Worm (Caenorhabditis elegans) whole organism, L1 larva: ENCODE data around the gene gck-4.

Experiments used
- C04F5.9 ChIP-seq: sonication (generic microtip); optimal IDR thresholded peaks from 2 replicates; lab custom pipeline; 2016; ENCODE audit warnings: missing genetic modification characterization, missing compliant biosample characterization
- Y116A8C.19 ChIP-seq: sonication (generic microtip); optimal IDR thresholded peaks from 2 replicates; lab custom pipeline; 2016; ENCODE audit warnings: missing compliant biosample characterization, missing genetic modification characterization, borderline replicate concordance
- aha-1 ChIP-seq: fragments of 150-350 bp; optimal IDR thresholded peaks from 2 replicates; lab custom pipeline; 2014; ENCODE audit warnings: missing biosample characterization, missing genetic modification characterization
- alr-1 ChIP-seq: fragments of 200-800 bp; sonication (Bioruptor generic); optimal IDR thresholded peaks from 2 replicates; lab custom pipeline; 2018; ENCODE audit warnings: borderline replicate concordance, mild to moderate bottlenecking, missing genetic modification characterization, missing compliant biosample characterization
- aly-2 ChIP-seq: fragments of 150-350 bp; optimal IDR thresholded peaks from 2 replicates; lab custom pipeline; 2014; ENCODE audit warnings: missing biosample characterization, missing genetic modification characterization
- ama-1 ChIP-seq: fragments of 150-350 bp; optimal IDR thresholded peaks from 2 replicates; lab custom pipeline; 2014
- blmp-1 ChIP-seq: fragments of 150-350 bp; optimal IDR thresholded peaks from 2 replicates; lab custom pipeline; 2014; ENCODE audit warnings: missing biosample characterization, missing genetic modification characterization
- ceh-8 ChIP-seq: fragments of 200-800 bp; sonication (Bioruptor generic); optimal IDR thresholded peaks from 2 replicates; lab custom pipeline; 2018; ENCODE audit warnings: mild to moderate bottlenecking, missing genetic modification characterization, moderate library complexity, missing compliant biosample characterization
- ceh-88 ChIP-seq: fragments of 200-800 bp; sonication (Bioruptor generic); IDR thresholded peaks from 2 replicates; pipeline ENCODE4 v1.3.6; 2022; ENCODE audit warnings: missing genetic modification characterization, missing compliant biosample characterization
- dpl-1 ChIP-seq, 3 experiments: fragments of 150-350 bp in 2 of 3; sonication (generic microtip) in 1 of 3; optimal IDR thresholded peaks; 2 replicates each; lab custom pipeline; 2014 to 2017; ENCODE audit warnings: missing biosample characterization in 3 of 3, missing genetic modification characterization in 3 of 3, missing genetic modification reagents in 3 of 3
- efl-1 ChIP-seq, 4 experiments: fragments of 150-350 bp; optimal IDR thresholded peaks in 3 of 4; peaks in 1 of 4; 1 replicate in 1 of 4; 2 replicates in 3 of 4; lab custom pipeline; 2014; ENCODE audit warnings: missing biosample characterization in 2 of 4, missing genetic modification characterization in 2 of 4, missing genetic modification reagents in 2 of 4
- egl-13 ChIP-seq: sonication (generic microtip); optimal IDR thresholded peaks from 2 replicates; lab custom pipeline; 2016; ENCODE audit warnings: missing genotype, missing genetic modification reagents, missing genetic modification characterization, missing compliant biosample characterization
- egl-27 ChIP-seq, 2 experiments: fragments of 150-350 bp in 1 of 2; sonication (generic microtip); optimal IDR thresholded peaks; 3 replicates each; lab custom pipeline; 2017 to 2018; ENCODE audit warnings: missing biosample characterization in 2 of 2, missing genetic modification characterization in 2 of 2, missing genetic modification reagents in 2 of 2
- ets-5 ChIP-seq: fragments of 200-800 bp; sonication (Bioruptor generic); IDR thresholded peaks from 2 replicates; pipeline ENCODE4 v1.3.6; 2022; ENCODE audit warnings: missing genetic modification characterization, missing compliant biosample characterization
- fkh-10 ChIP-seq: sonication (generic microtip); optimal IDR thresholded peaks from 2 replicates; lab custom pipeline; 2017; ENCODE audit warnings: missing biosample characterization, missing genetic modification reagents, missing genetic modification characterization
- fkh-4 ChIP-seq: sonication (generic microtip); optimal IDR thresholded peaks from 2 replicates; lab custom pipeline; 2016; ENCODE audit warnings: missing compliant biosample characterization, missing genetic modification characterization, borderline replicate concordance
- fos-1 ChIP-seq: fragments of 150-350 bp; optimal IDR thresholded peaks from 2 replicates; lab custom pipeline; 2014; ENCODE audit warnings: missing biosample characterization, missing genetic modification characterization
- grh-1 ChIP-seq: fragments of 200-800 bp; sonication (Bioruptor generic); IDR thresholded peaks from 2 replicates; pipeline ENCODE4 v1.3.6; 2022; ENCODE audit warnings: missing genetic modification reagents, missing genetic modification characterization, missing compliant biosample characterization
- hpl-2 ChIP-seq: fragments of 150-350 bp; optimal IDR thresholded peaks from 2 replicates; lab custom pipeline; 2014; ENCODE audit warnings: missing biosample characterization, missing genetic modification reagents, missing genetic modification characterization
- irx-1 ChIP-seq: sonication (generic microtip); optimal IDR thresholded peaks from 2 replicates; lab custom pipeline; 2016; ENCODE audit warnings: missing genetic modification characterization, missing compliant biosample characterization
- isw-1 ChIP-seq: fragments of 200-800 bp; sonication (Bioruptor generic); IDR thresholded peaks from 2 replicates; pipeline ENCODE4 v1.3.6; 2022; ENCODE audit warnings: missing genetic modification characterization, missing compliant biosample characterization
- jun-1 ChIP-seq: fragments of 150-350 bp; optimal IDR thresholded peaks from 2 replicates; lab custom pipeline; 2014; ENCODE audit warnings: missing biosample characterization, missing genetic modification reagents, missing genetic modification characterization
- lin-15B ChIP-seq: fragments of 150-350 bp; sonication (generic microtip); optimal IDR thresholded peaks from 3 replicates; lab custom pipeline; 2014; ENCODE audit warnings: missing biosample characterization, missing genetic modification characterization
- lin-35 ChIP-seq, 2 experiments: fragments of 150-350 bp; optimal IDR thresholded peaks; 2 replicates each; lab custom pipeline; 2014; ENCODE audit warnings: missing biosample characterization in 2 of 2, missing genetic modification characterization in 2 of 2, missing genetic modification reagents in 2 of 2
- mab-9 ChIP-seq: fragments of 200-800 bp; sonication (Bioruptor generic); IDR thresholded peaks from 2 replicates; pipeline ENCODE4 v1.3.6; 2022; ENCODE audit warnings: missing genetic modification reagents, missing genetic modification characterization, missing compliant biosample characterization
- mef-2 ChIP-seq: fragments of 150-350 bp; optimal IDR thresholded peaks from 2 replicates; lab custom pipeline; 2014; ENCODE audit warnings: missing biosample characterization, missing genetic modification characterization
- mep-1 ChIP-seq: fragments of 150-350 bp; optimal IDR thresholded peaks from 2 replicates; lab custom pipeline; 2014; ENCODE audit warnings: missing biosample characterization, missing genetic modification characterization
- nhr-12 ChIP-seq: sonication (generic microtip); optimal IDR thresholded peaks from 2 replicates; lab custom pipeline; 2017; ENCODE audit warnings: missing biosample characterization, missing genetic modification characterization
- nhr-19 ChIP-seq: fragments of 200-800 bp; sonication (Bioruptor generic); conservative IDR thresholded peaks from 2 replicates; pipeline ENCODE4 v1.3.6; 2022; ENCODE audit warnings: missing genetic modification characterization, missing compliant biosample characterization
- nhr-20 ChIP-seq: sonication (generic microtip); optimal IDR thresholded peaks from 2 replicates; lab custom pipeline; 2016; ENCODE audit warnings: mild to moderate bottlenecking, missing genetic modification characterization, missing compliant biosample characterization
- nhr-237 ChIP-seq: fragments of 150-350 bp; optimal IDR thresholded peaks from 2 replicates; lab custom pipeline; 2014; ENCODE audit warnings: missing biosample characterization, missing genetic modification characterization
- nhr-28 ChIP-seq: fragments of 150-350 bp; optimal IDR thresholded peaks from 2 replicates; lab custom pipeline; 2014; ENCODE audit warnings: missing biosample characterization, missing genetic modification characterization
- nhr-71 ChIP-seq: sonication (generic microtip); optimal IDR thresholded peaks from 2 replicates; lab custom pipeline; 2016; ENCODE audit warnings: mild to moderate bottlenecking, missing genetic modification characterization, moderate library complexity, missing compliant biosample characterization
- nhr-76 ChIP-seq: sonication (generic microtip); optimal IDR thresholded peaks from 2 replicates; lab custom pipeline; 2017; ENCODE audit warnings: missing biosample characterization, missing genetic modification characterization
- nhr-77 ChIP-seq: fragments of 150-350 bp; optimal IDR thresholded peaks from 2 replicates; lab custom pipeline; 2014; ENCODE audit warnings: missing biosample characterization, missing genetic modification characterization
- nhr-84 ChIP-seq: sonication (generic microtip); optimal IDR thresholded peaks from 2 replicates; lab custom pipeline; 2017; ENCODE audit warnings: missing biosample characterization, missing genetic modification characterization
- nhr-85 ChIP-seq: sonication (generic microtip); peaks from one replicate; lab custom pipeline; 2016; ENCODE audit warnings: missing genetic modification characterization, inconsistent platforms, missing compliant biosample characterization
- pag-3 ChIP-seq: sonication (generic microtip); optimal IDR thresholded peaks from 2 replicates; lab custom pipeline; 2017; ENCODE audit warnings: missing genetic modification characterization, mild to moderate bottlenecking, missing compliant biosample characterization, antibody characterized with exemption, borderline replicate concordance; ENCODE audit not compliant: insufficient read depth
- pqm-1 ChIP-seq: sonication (generic microtip); optimal IDR thresholded peaks from 3 replicates; lab custom pipeline; 2017; ENCODE audit warnings: missing biosample characterization, missing genetic modification characterization
- skn-1 ChIP-seq: fragments of 150-350 bp; optimal IDR thresholded peaks from 2 replicates; lab custom pipeline; 2014; ENCODE audit warnings: missing biosample characterization, missing genetic modification characterization
- snpc-4 ChIP-seq: fragments of 150-350 bp; optimal IDR thresholded peaks from 2 replicates; lab custom pipeline; 2014; ENCODE audit warnings: missing biosample characterization, missing genetic modification characterization
- sox-4 ChIP-seq: sonication (generic microtip); optimal IDR thresholded peaks from 2 replicates; lab custom pipeline; 2016; ENCODE audit warnings: missing genetic modification characterization, missing compliant biosample characterization
- sup-37 ChIP-seq: fragments of 200-800 bp; sonication (Bioruptor generic); optimal IDR thresholded peaks from 2 replicates; lab custom pipeline; 2018; ENCODE audit warnings: mild to moderate bottlenecking, missing genetic modification characterization, missing compliant biosample characterization
- swsn-7 ChIP-seq: sonication (generic microtip); optimal IDR thresholded peaks from 2 replicates; lab custom pipeline; 2016; ENCODE audit warnings: missing genetic modification characterization, missing compliant biosample characterization
- tbx-2 ChIP-seq: sonication (generic microtip); optimal IDR thresholded peaks from 2 replicates; lab custom pipeline; 2016; ENCODE audit warnings: missing genetic modification characterization, missing compliant biosample characterization
- tlp-1 ChIP-seq: fragments of 150-350 bp; optimal IDR thresholded peaks from 2 replicates; lab custom pipeline; 2014; ENCODE audit warnings: missing biosample characterization, missing genetic modification characterization
- unc-130 ChIP-seq: fragments of 150-350 bp; optimal IDR thresholded peaks from 2 replicates; lab custom pipeline; 2017; ENCODE audit warnings: missing biosample characterization, missing genetic modification characterization, inconsistent platforms
- unc-62 ChIP-seq: fragments of 150-350 bp; optimal IDR thresholded peaks from 2 replicates; lab custom pipeline; 2014; ENCODE audit warnings: missing biosample characterization, missing genetic modification reagents, missing genetic modification characterization
- unc-86 ChIP-seq: sonication (generic microtip); optimal IDR thresholded peaks from 2 replicates; lab custom pipeline; 2016; ENCODE audit warnings: missing genetic modification characterization, missing compliant biosample characterization
- unc-98 ChIP-seq: fragments of 200-800 bp; sonication (Bioruptor generic); IDR thresholded peaks from 2 replicates; pipeline ENCODE4 v1.3.6; 2022; ENCODE audit warnings: missing genetic modification characterization, missing compliant biosample characterization
- vab-15 ChIP-seq: sonication (generic microtip); optimal IDR thresholded peaks from 2 replicates; lab custom pipeline; 2017; ENCODE audit warnings: missing genotype, mild to moderate bottlenecking, missing genetic modification characterization, missing compliant biosample characterization
- xbp-1 ChIP-seq: sonication (generic microtip); optimal IDR thresholded peaks from 2 replicates; lab custom pipeline; 2016; ENCODE audit warnings: missing genetic modification characterization, missing compliant biosample characterization
- zip-4 ChIP-seq: fragments of 200-800 bp; sonication (Bioruptor generic); optimal IDR thresholded peaks from 2 replicates; lab custom pipeline; 2018; ENCODE audit warnings: mild to moderate bottlenecking, missing genetic modification characterization, moderate library complexity, missing compliant biosample characterization
- ztf-11 ChIP-seq, 2 experiments: sonication (generic microtip); optimal IDR thresholded peaks; 2 replicates each; lab custom pipeline; 2016 to 2017; ENCODE audit warnings: missing genetic modification characterization in 2 of 2, missing biosample characterization in 1 of 2, missing compliant biosample characterization in 1 of 2

Gene gck-4

ce11 chrX:13665447-13665846 is 11.5 kb upstream of the gck-4 start (continued):
- TF ChIP-seq nhr-20 (peak; percentile 91), tbx-2 (tag; lab: Kevin White, UChicago) (peak; percentile 85), nhr-77 (peak; percentile 79), fos-1 (tag; lab: Kevin White, UChicago) (peak; percentile 68), zip-4 (GFP tag; lab: Kevin White, UChicago) (peak; percentile 58), fkh-10 (GFP tag; lab: Kevin White, UChicago) (peak; percentile 70), pag-3 (no peak), fkh-4 (tag; lab: Kevin White, UChicago) (no peak), nhr-12 (tag; lab: Kevin White, UChicago) (no peak), sup-37 (GFP tag; lab: Kevin White, UChicago) (peak; percentile 54), efl-1 (optimal IDR thresholded peaks at IDR 0.05; lab: Kevin White, UChicago) (peak; percentile 51 to 52), efl-1 (GFP tag; optimal IDR thresholded peaks at IDR 0.05 in 1 of 2; lab: Kevin White, UChicago) (peak; percentile 36 to 93), nhr-76 (tag; lab: Kevin White, UChicago) (no peak), grh-1 (GFP tag; lab: Robert Waterston, UW) (peak; percentile 55), egl-13 (tag; lab: Kevin White, UChicago) (peak; percentile 85), egl-27 (tag; optimal IDR thresholded peaks at IDR 0.05; lab: Kevin White, UChicago) (no peak), mep-1 (tag; lab: Kevin White, UChicago) (peak; percentile 90), nhr-84 (tag; lab: Kevin White, UChicago) (no peak), ztf-11 (tag; optimal IDR thresholded peaks at IDR 0.05; lab: Kevin White, UChicago) (peak in 1 of 2 experiments; percentile 85), alr-1 (tag; lab: Kevin White, UChicago) (no peak), blmp-1 (tag; lab: Kevin White, UChicago) (peak; percentile 50), aly-2 (tag; lab: Kevin White, UChicago) (peak; percentile 64), nhr-19 (GFP tag; lab: Robert Waterston, UW) (peak; percentile 84), pqm-1 (tag; lab: Kevin White, UChicago) (no peak), swsn-7 (peak; percentile 88), snpc-4 (tag; lab: Kevin White, UChicago) (peak; percentile 66), nhr-237 (tag; lab: Kevin White, UChicago) (no peak), ama-1 (peak; percentile 47), ets-5 (GFP tag; lab: Robert Waterston, UW) (no peak), nhr-28 (tag; lab: Kevin White, UChicago) (no peak), jun-1 (tag; lab: Kevin White, UChicago) (peak; percentile 82), unc-98 (GFP tag; lab: Robert Waterston, UW) (no peak), sox-4 (tag; lab: Kevin White, UChicago) (peak; percentile 72), mab-9 (GFP tag; lab: Robert Waterston, UW) (peak; percentile 72), lin-35 (GFP tag; optimal IDR thresholded peaks at IDR 0.05; lab: Kevin White, UChicago) (peak; percentile 40 to 83), xbp-1 (peak; percentile 82), Y116A8C.19 (tag; lab: Kevin White, UChicago) (no peak), nhr-71 (tag; lab: Kevin White, UChicago) (peak; percentile 88), unc-130 (peak; percentile 12), aha-1 (no peak), tlp-1 (tag; lab: Kevin White, UChicago) (no peak), isw-1 (GFP tag; lab: Robert Waterston, UW) (peak; percentile 55), hpl-2 (GFP tag; lab: Kevin White, UChicago) (peak; percentile 27), mef-2 (tag; lab: Kevin White, UChicago) (no peak), unc-86 (peak; percentile 81), nhr-85 (tag; lab: Kevin White, UChicago) (peak; percentile 84), lin-15B (no peak), irx-1 (tag; lab: Kevin White, UChicago) (peak; percentile 75), skn-1 (peak; percentile 75), ceh-8 (peak; percentile 35), C04F5.9 (tag; lab: Kevin White, UChicago) (no peak), unc-62 (GFP tag; lab: Kevin White, UChicago) (no peak), ceh-88 (GFP tag; lab: Robert Waterston, UW) (peak; percentile 78), dpl-1 (GFP tag; optimal IDR thresholded peaks at IDR 0.05; lab: Kevin White, UChicago) (peak; percentile 6 to 58 (median 28)), vab-15 (peak; percentile 87)
